Fruit fly (Drosophila melanogaster): ENCODE results near the gene MED10.

Gene MED10

DNA sequence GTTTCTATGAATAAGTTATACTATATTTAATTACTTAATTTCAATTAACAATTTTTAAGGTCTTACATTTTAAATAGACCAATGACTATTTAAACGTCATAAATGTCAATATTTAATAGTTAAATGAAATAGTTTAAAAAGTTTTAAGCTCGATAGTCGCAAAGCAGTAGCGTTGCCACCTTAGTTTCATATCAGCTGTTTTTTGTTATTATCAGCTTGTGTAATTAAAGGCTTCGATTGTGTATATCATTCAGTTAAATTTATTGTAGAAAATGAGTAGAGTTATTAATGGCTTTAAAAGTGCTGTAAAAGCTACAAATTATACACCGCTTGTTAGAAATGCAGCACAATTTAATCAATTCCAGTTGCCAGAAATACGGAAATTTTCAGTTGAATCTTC is 1.0 kb downstream of the MED10 start, which contains the start of gene Hsc20:
TSS of gene Hsc20 (plus strand) at position 204 of the 400 bp plus-strand sequence.
- no peak for TF ChIP-seq grn (GFP tag; optimal IDR thresholded peaks at IDR 0.05)
- TF ChIP-seq stwl (tag; optimal IDR thresholded peaks at IDR 0.05): peak; percentile 33
- peak; percentile 12 for TF ChIP-seq pzg (GFP tag; optimal IDR thresholded peaks at IDR 0.05)
- no peak for TF ChIP-seq Sry-β (GFP tag; optimal IDR thresholded peaks at IDR 0.05)
- no peak for TF ChIP-seq scrt (GFP tag; optimal IDR thresholded peaks at IDR 0.05)
- TF ChIP-seq unc-4 (GFP tag; IDR thresholded peaks at IDR 0.05; ENCODE audit: partially characterized antibody): 0 out of 2 replicates have a peak, but pooled peaks have one; percentile 11
- TF ChIP-seq MBD-R2 (GFP tag; IDR thresholded peaks at IDR 0.05): peak; percentile 65
- no peak for TF ChIP-seq CG15696 (tag; optimal IDR thresholded peaks at IDR 0.05)
- peak; percentile 22 for TF ChIP-seq exex (tag; optimal IDR thresholded peaks at IDR 0.05)
- TF ChIP-seq BEAF-32 (GFP tag; optimal IDR thresholded peaks at IDR 0.05): peak; percentile 24
- TF ChIP-seq Hand (GFP tag; optimal IDR thresholded peaks at IDR 0.05): no peak
- TF ChIP-seq CG8290 (GFP tag; optimal IDR thresholded peaks at IDR 0.05): no peak
- TF ChIP-seq CG8290 (tag; optimal IDR thresholded peaks at IDR 0.05): no peak
- TF ChIP-seq corto (GFP tag; optimal IDR thresholded peaks at IDR 0.05): no peak
- no peak for TF ChIP-seq Hr39 (optimal IDR thresholded peaks at IDR 0.05)
- TF ChIP-seq Adf1 (GFP tag; IDR thresholded peaks at IDR 0.05): no peak
- TF ChIP-seq Bgb (GFP tag; IDR thresholded peaks at IDR 0.05; ENCODE audit: partially characterized antibody): no peak
- no peak for TF ChIP-seq CG3281 (GFP tag; optimal IDR thresholded peaks at IDR 0.05)
- TF ChIP-seq vnd (GFP tag; IDR thresholded peaks at IDR 0.05; ENCODE audit: partially characterized antibody): no peak
- no peak for TF ChIP-seq CG31388 (GFP tag; optimal IDR thresholded peaks at IDR 0.05)
- TF ChIP-seq sna (GFP tag; IDR thresholded peaks at IDR 0.05; ENCODE audit: partially characterized antibody): no peak
- no peak for TF ChIP-seq CG6813 (GFP tag; optimal IDR thresholded peaks at IDR 0.05)
- no peak for TF ChIP-seq Atf-2 (GFP tag; optimal IDR thresholded peaks at IDR 0.05)
- TF ChIP-seq Pdp1 (GFP tag; optimal IDR thresholded peaks at IDR 0.05): peak in 1 of 2 experiments; percentile 88
- TF ChIP-seq ssp (GFP tag; IDR thresholded peaks at IDR 0.05): no peak
- no peak for TF ChIP-seq CG4424 (GFP tag; optimal IDR thresholded peaks at IDR 0.05)
- no peak for TF ChIP-seq CG10959 (GFP tag; IDR thresholded peaks at IDR 0.05)
- peak; percentile 20 to 85 for TF ChIP-seq crp (GFP tag; optimal IDR thresholded peaks at IDR 0.05)
- peak; percentile 30 for TF ChIP-seq Dp (GFP tag; optimal IDR thresholded peaks at IDR 0.05)
- no peak for TF ChIP-seq hth (optimal IDR thresholded peaks at IDR 0.05)
- no peak for TF ChIP-seq CG43689 (GFP tag; IDR thresholded peaks at IDR 0.05)
- peak; percentile 29; the same call in 1 of the 2 replicates for TF ChIP-seq E2f2 (GFP tag; IDR thresholded peaks at IDR 0.05)
- peak; percentile 13; the same call in 1 of the 2 replicates for TF ChIP-seq CG13287 (GFP tag; IDR thresholded peaks at IDR 0.05; ENCODE audit: partially characterized antibody)

- TF ChIP-seq usp (GFP tag; optimal IDR thresholded peaks at IDR 0.05) (no peak), bcd (GFP tag; optimal IDR thresholded peaks at IDR 0.05) (no peak), Dll (GFP tag; IDR thresholded peaks at IDR 0.05; ENCODE audit: partially characterized antibody) (0 out of 4 replicates have a peak, but pooled peaks have one; percentile 12), lbe (GFP tag; optimal IDR thresholded peaks at IDR 0.05) (peak; percentile 16), crp (GFP tag; optimal IDR thresholded peaks at IDR 0.05) (peak in 1 of 2 experiments; percentile 57), CG34376 (GFP tag; optimal IDR thresholded peaks at IDR 0.05) (peak; percentile 17), MBD-R2 (GFP tag; IDR thresholded peaks at IDR 0.05) (0 out of 2 replicates have a peak, but pooled peaks have one; percentile 19), Med (GFP tag) (peak; percentile 48), Dref (GFP tag; IDR thresholded peaks at IDR 0.05) (peak; percentile 50), pzg (GFP tag; optimal IDR thresholded peaks at IDR 0.05) (peak; percentile 6), CG5953 (GFP tag; IDR thresholded peaks at IDR 0.05) (no peak), sug (tag; optimal IDR thresholded peaks at IDR 0.05) (peak; percentile 53), CG31365 (tag; optimal IDR thresholded peaks at IDR 0.05) (no peak), exex (tag; optimal IDR thresholded peaks at IDR 0.05) (peak; percentile 48), CG13287 (GFP tag; IDR thresholded peaks at IDR 0.05; ENCODE audit: partially characterized antibody) (peak; percentile 26; the same call in 1 of the 2 replicates), CG34422 (GFP tag; IDR thresholded peaks at IDR 0.05) (0 out of 3 replicates have a peak, but pooled peaks have one; percentile 26)
Observed at dm6 chr3L:16233850-16234494, 2.1 kb downstream of the MED10 start.

Measured in whole organism, embryonic.